Worm (Caenorhabditis elegans) whole organism, mixed stage, embryonic: ENCODE results near the gene sru-44.
"Not testable (repeated sequence)": the region's sequence is repeated elsewhere in the genome, so short reads cannot be mapped to it uniquely, and the experiment has no call there.

Experiments
- M03D4.4 ChIP-seq: sonication (generic microtip); optimal IDR thresholded peaks from 2 replicates; lab custom pipeline; 2017; ENCODE audit warnings: mild to moderate bottlenecking, missing genetic modification characterization, missing compliant biosample characterization
- bed-3 ChIP-seq: fragments of 200-800 bp; sonication (Bioruptor generic); optimal IDR thresholded peaks from 3 replicates; lab custom pipeline; 2018; ENCODE audit warnings: mild to moderate bottlenecking, missing genetic modification characterization, moderate library complexity, missing compliant biosample characterization
- blmp-1 ChIP-seq: fragments of 150-350 bp; optimal IDR thresholded peaks from 2 replicates; lab custom pipeline; 2014; ENCODE audit warnings: missing biosample characterization, missing genetic modification characterization
- ceh-39 ChIP-seq: fragments of 150-350 bp; optimal IDR thresholded peaks from 2 replicates; lab custom pipeline; 2014; ENCODE audit warnings: missing biosample characterization, missing genetic modification characterization
- ceh-43 ChIP-seq: fragments of 200-800 bp; sonication (Bioruptor generic); optimal IDR thresholded peaks from 2 replicates; lab custom pipeline; 2018; ENCODE audit warnings: mild to moderate bottlenecking, missing genetic modification characterization, moderate library complexity, missing compliant biosample characterization
- ceh-83 ChIP-seq: fragments of 200-800 bp; sonication (Bioruptor generic); optimal IDR thresholded peaks from 2 replicates; lab custom pipeline; 2018; ENCODE audit warnings: mild to moderate bottlenecking, missing genetic modification characterization, missing compliant biosample characterization
- ces-1 ChIP-seq: fragments of 150-350 bp; optimal IDR thresholded peaks from 2 replicates; lab custom pipeline; 2014; ENCODE audit warnings: missing biosample characterization, missing genetic modification reagents, missing genetic modification characterization
- cnd-1 ChIP-seq: fragments of 200-800 bp; sonication (Bioruptor generic); optimal IDR thresholded peaks from 2 replicates; lab custom pipeline; 2018; ENCODE audit warnings: mild to moderate bottlenecking, missing genetic modification characterization, missing compliant biosample characterization
- drap-1 ChIP-seq: fragments of 200-800 bp; sonication (Bioruptor generic); optimal IDR thresholded peaks from 3 replicates; lab custom pipeline; 2018; ENCODE audit warnings: mild to moderate bottlenecking, missing genetic modification characterization, missing compliant biosample characterization
- elt-1 ChIP-seq: sonication (generic microtip); optimal IDR thresholded peaks from 2 replicates; lab custom pipeline; 2017; ENCODE audit warnings: missing genetic modification characterization, mild to moderate bottlenecking, missing compliant biosample characterization, antibody characterized with exemption, moderate library complexity, borderline replicate concordance; ENCODE audit not compliant: insufficient read depth
- elt-3 ChIP-seq: fragments of 150-350 bp; optimal IDR thresholded peaks from 2 replicates; lab custom pipeline; 2014; ENCODE audit warnings: missing biosample characterization, missing genetic modification characterization
- flh-1 ChIP-seq: fragments of 200-800 bp; sonication (Bioruptor generic); optimal IDR thresholded peaks from 2 replicates; lab custom pipeline; 2018; ENCODE audit warnings: mild to moderate bottlenecking, missing genetic modification characterization, moderate library complexity, missing compliant biosample characterization
- ham-2 ChIP-seq: fragments of 200-800 bp; sonication (Bioruptor generic); optimal IDR thresholded peaks from 2 replicates; lab custom pipeline; 2018; ENCODE audit warnings: mild to moderate bottlenecking, missing genetic modification characterization, missing compliant biosample characterization
- hlh-1 ChIP-seq: fragments of 150-350 bp; optimal IDR thresholded peaks from 2 replicates; lab custom pipeline; 2014; ENCODE audit warnings: missing biosample characterization, missing genetic modification reagents, missing genetic modification characterization
- lin-13 ChIP-seq: fragments of 150-350 bp; optimal IDR thresholded peaks from 2 replicates; lab custom pipeline; 2014; ENCODE audit warnings: missing biosample characterization, missing genetic modification characterization
- lin-32 ChIP-seq: fragments of 200-800 bp; sonication (Bioruptor generic); optimal IDR thresholded peaks from 2 replicates; lab custom pipeline; 2018; ENCODE audit warnings: mild to moderate bottlenecking, missing genetic modification characterization, missing compliant biosample characterization
- lsy-2 ChIP-seq: fragments of 150-350 bp; optimal IDR thresholded peaks from 2 replicates; lab custom pipeline; 2014; ENCODE audit warnings: missing biosample characterization, missing genetic modification characterization
- mab-5 ChIP-seq: fragments of 150-350 bp; optimal IDR thresholded peaks from 2 replicates; lab custom pipeline; 2014; ENCODE audit warnings: missing biosample characterization, missing genetic modification characterization
- mep-1 ChIP-seq: fragments of 150-350 bp; optimal IDR thresholded peaks from 2 replicates; lab custom pipeline; 2017; ENCODE audit warnings: missing biosample characterization, missing genetic modification reagents, missing genetic modification characterization, inconsistent platforms
- mls-2 ChIP-seq: sonication (generic microtip); optimal IDR thresholded peaks from 2 replicates; lab custom pipeline; 2016; ENCODE audit warnings: mild to moderate bottlenecking, missing genetic modification characterization, moderate library complexity, missing compliant biosample characterization
- nhr-2 ChIP-seq: fragments of 150-350 bp; optimal IDR thresholded peaks from 2 replicates; lab custom pipeline; 2014; ENCODE audit warnings: missing biosample characterization, missing genetic modification characterization
- nhr-237 ChIP-seq: fragments of 150-350 bp; optimal IDR thresholded peaks from 2 replicates; lab custom pipeline; 2014; ENCODE audit warnings: missing biosample characterization, missing genetic modification characterization
- nhr-28 ChIP-seq: fragments of 150-350 bp; optimal IDR thresholded peaks from 2 replicates; lab custom pipeline; 2014; ENCODE audit warnings: missing biosample characterization, missing genetic modification characterization
- nhr-76 ChIP-seq: sonication (generic microtip); optimal IDR thresholded peaks from 2 replicates; lab custom pipeline; 2017; ENCODE audit warnings: missing biosample characterization, missing genetic modification characterization
- pha-4 ChIP-seq: fragments of 150-350 bp; optimal IDR thresholded peaks from 2 replicates; lab custom pipeline; 2018; ENCODE audit warnings: missing biosample characterization, missing genetic modification reagents, missing genetic modification characterization
- sem-2 ChIP-seq: fragments of 200-800 bp; sonication (Bioruptor generic); optimal IDR thresholded peaks from 2 replicates; lab custom pipeline; 2018; ENCODE audit warnings: mild to moderate bottlenecking, missing genetic modification characterization, missing compliant biosample characterization
- snpc-4 ChIP-seq: fragments of 150-350 bp; optimal IDR thresholded peaks from 2 replicates; lab custom pipeline; 2014; ENCODE audit warnings: missing biosample characterization, missing genetic modification characterization
- sptf-1 ChIP-seq: sonication (generic microtip); optimal IDR thresholded peaks from 2 replicates; lab custom pipeline; 2017; ENCODE audit warnings: mild to moderate bottlenecking, missing genetic modification characterization, moderate library complexity, missing compliant biosample characterization
- tbx-8 ChIP-seq: fragments of 200-800 bp; sonication (Bioruptor generic); optimal IDR thresholded peaks from 2 replicates; lab custom pipeline; 2018; ENCODE audit warnings: mild to moderate bottlenecking, missing genetic modification characterization, moderate library complexity, missing compliant biosample characterization
- unc-120 ChIP-seq: sonication (generic microtip); optimal IDR thresholded peaks from 2 replicates; lab custom pipeline; 2017; ENCODE audit warnings: missing genetic modification characterization, missing compliant biosample characterization; ENCODE audit not compliant: poor library complexity, severe bottlenecking
- unc-39 ChIP-seq: fragments of 150-350 bp; optimal IDR thresholded peaks from 2 replicates; lab custom pipeline; 2014; ENCODE audit warnings: missing biosample characterization, missing genetic modification characterization
- unc-62 ChIP-seq: fragments of 150-350 bp; optimal IDR thresholded peaks from 2 replicates; lab custom pipeline; 2014; ENCODE audit warnings: missing biosample characterization, missing genetic modification reagents, missing genetic modification characterization
- zip-8 ChIP-seq: fragments of 150-350 bp; optimal IDR thresholded peaks from 2 replicates; lab custom pipeline; 2014; ENCODE audit warnings: missing biosample characterization, missing genetic modification characterization
- ztf-11 ChIP-seq: fragments of 150-350 bp; optimal IDR thresholded peaks from 2 replicates; lab custom pipeline; 2014; ENCODE audit warnings: missing biosample characterization, missing genetic modification characterization

Gene sru-44

ce11 chrV:16467840-16468239 lies at the start of gene sru-44:
Gene sru-44, minus strand, starts transcription at chrV:16467940.
- TF ChIP-seq mep-1 (tag; lab: Kevin White, UChicago) = no peak
- no peak for TF ChIP-seq unc-62 (GFP tag; lab: Kevin White, UChicago)
- TF ChIP-seq zip-8 (tag; lab: Kevin White, UChicago) = no peak

- not testable (repeated sequence) for TF ChIP-seq nhr-28, zip-8, nhr-237 (tag; lab: Kevin White, UChicago)
Observed at ce11 chrV:16515140-16515539, 47.4 kb upstream of the sru-44 start, which contains the start of gene F36D3.5. Gene F36D3.5, minus strand, starts transcription at chrV:16515240.

- TF ChIP-seq unc-120 (tag; lab: Kevin White, UChicago) (no peak), lsy-2 (tag; lab: Kevin White, UChicago) (no peak), hlh-1 (tag; lab: Kevin White, UChicago) (no peak), mep-1 (tag; lab: Kevin White, UChicago) (no peak), lin-32 (no peak), elt-1 (tag; lab: Kevin White, UChicago) (no peak), tbx-8 (GFP tag; lab: Kevin White, UChicago) (no peak), cnd-1 (tag; lab: Kevin White, UChicago) (no peak), snpc-4 (tag; lab: Kevin White, UChicago) (no peak), ham-2 (GFP tag; lab: Kevin White, UChicago) (no peak), zip-8 (tag; lab: Kevin White, UChicago) (no peak), nhr-2 (tag; lab: Kevin White, UChicago) (no peak), drap-1 (no peak), blmp-1 (tag; lab: Kevin White, UChicago) (no peak), ceh-43 (GFP tag; lab: Kevin White, UChicago) (no peak), nhr-28 (tag; lab: Kevin White, UChicago) (no peak)
Observed at ce11 chrV:16508667-16509066, 40.9 kb upstream of the sru-44 start, which contains the start of gene srr-3. Gene srr-3, minus strand, starts transcription at chrV:16508767.

- TF ChIP-seq snpc-4 (tag; lab: Kevin White, UChicago) (no peak), elt-3 (tag; lab: Kevin White, UChicago) (no peak), sptf-1 (tag; lab: Kevin White, UChicago) (no peak)
Observed at ce11 chrV:16506650-16507049, 38.9 kb upstream of the sru-44 start.

ce11 chrV:16505828-16506227 lies 38.1 kb upstream of the sru-44 start, which contains the start of gene nhr-54:
Gene nhr-54, minus strand, starts transcription at chrV:16505928.
- TF ChIP-seq sem-2 (GFP tag; lab: Kevin White, UChicago) = no peak
- TF ChIP-seq sptf-1 (tag; lab: Kevin White, UChicago) = no peak
- no peak for TF ChIP-seq unc-62 (GFP tag; lab: Kevin White, UChicago)
- no peak for TF ChIP-seq M03D4.4 (tag; lab: Kevin White, UChicago)
- no peak for TF ChIP-seq ceh-83

- TF ChIP-seq mep-1 (tag; lab: Kevin White, UChicago) (no peak), ceh-39 (tag; lab: Kevin White, UChicago) (no peak), mls-2 (no peak), ces-1 (no peak), tbx-8 (GFP tag; lab: Kevin White, UChicago) (no peak), snpc-4 (tag; lab: Kevin White, UChicago) (no peak), zip-8 (tag; lab: Kevin White, UChicago) (no peak)
Observed at ce11 chrV:16503164-16503563, 35.4 kb upstream of the sru-44 start, which contains the start of gene F36D3.14. Gene F36D3.14, minus strand, starts transcription at chrV:16503264.

ce11 chrV:16499006-16499405 lies 31.3 kb upstream of the sru-44 start, which contains the start of gene F36D3.1:
Gene F36D3.1, plus strand, starts transcription at chrV:16499352.
- TF ChIP-seq nhr-237 (tag; lab: Kevin White, UChicago) = no peak
- no peak for TF ChIP-seq tbx-8 (GFP tag; lab: Kevin White, UChicago)
- no peak for TF ChIP-seq ztf-11 (tag; lab: Kevin White, UChicago)
- no peak for TF ChIP-seq ceh-39 (tag; lab: Kevin White, UChicago)
- no peak for TF ChIP-seq unc-62 (GFP tag; lab: Kevin White, UChicago)
- no peak for TF ChIP-seq lin-32
- no peak for TF ChIP-seq bed-3 (GFP tag; lab: Kevin White, UChicago)
- no peak for TF ChIP-seq unc-120 (tag; lab: Kevin White, UChicago)
- TF ChIP-seq sptf-1 (tag; lab: Kevin White, UChicago) = no peak
- no peak for TF ChIP-seq unc-39 (tag; lab: Kevin White, UChicago)
- no peak for TF ChIP-seq mab-5
- no peak for TF ChIP-seq mls-2
- no peak for TF ChIP-seq snpc-4 (tag; lab: Kevin White, UChicago)
- no peak for TF ChIP-seq M03D4.4 (tag; lab: Kevin White, UChicago)
- TF ChIP-seq zip-8 (tag; lab: Kevin White, UChicago) = no peak
- TF ChIP-seq cnd-1 (tag; lab: Kevin White, UChicago) = no peak
- peak; percentile 44 for TF ChIP-seq mep-1 (tag; lab: Kevin White, UChicago)
- TF ChIP-seq lsy-2 (tag; lab: Kevin White, UChicago) = peak; percentile 45
- TF ChIP-seq hlh-1 (tag; lab: Kevin White, UChicago) = peak; percentile 50
- TF ChIP-seq lin-13 (tag; lab: Kevin White, UChicago) = no peak
- no peak for TF ChIP-seq elt-3 (tag; lab: Kevin White, UChicago)
- peak; percentile 20 for TF ChIP-seq ces-1
- no peak for TF ChIP-seq nhr-76
- no peak for TF ChIP-seq flh-1
- no peak for TF ChIP-seq ceh-83
- TF ChIP-seq pha-4 (tag; lab: Kevin White, UChicago) = peak; percentile 34
